Worm (Caenorhabditis elegans): ENCODE measurements around the gene smf-3.
A peak's percentile ranks its signal among the peaks of the same experiment; 100 is the strongest.

smf-3 gene

ce11 chrIV:2597417-2597816 is 21.3 kb upstream of the smf-3 start, which contains the start of gene Y69A2AR.47:
Gene Y69A2AR.47 (plus strand): TSS chrIV:2597717.
- TF ChIP-seq madf-10 (tag; optimal IDR thresholded peaks at IDR 0.05) = no peak
- no peak for TF ChIP-seq ztf-6 (GFP tag; IDR thresholded peaks at IDR 0.05)
- TF ChIP-seq sea-2 (GFP tag; IDR thresholded peaks at IDR 0.05) = no peak
- no peak for TF ChIP-seq tbp1 (GFP tag; optimal IDR thresholded peaks at IDR 0.05)
- no peak for TF ChIP-seq lin-54 (GFP tag; optimal IDR thresholded peaks at IDR 0.05)
- TF ChIP-seq ceh-91 (GFP tag; IDR thresholded peaks at IDR 0.05) = no peak
- TF ChIP-seq egl-18 (GFP tag; IDR thresholded peaks at IDR 0.05) = no peak
- no peak for TF ChIP-seq Y56A3A.18 (GFP tag; IDR thresholded peaks at IDR 0.05)
- no peak for TF ChIP-seq rcor-1 (GFP tag; IDR thresholded peaks at IDR 0.05)

DNA sequence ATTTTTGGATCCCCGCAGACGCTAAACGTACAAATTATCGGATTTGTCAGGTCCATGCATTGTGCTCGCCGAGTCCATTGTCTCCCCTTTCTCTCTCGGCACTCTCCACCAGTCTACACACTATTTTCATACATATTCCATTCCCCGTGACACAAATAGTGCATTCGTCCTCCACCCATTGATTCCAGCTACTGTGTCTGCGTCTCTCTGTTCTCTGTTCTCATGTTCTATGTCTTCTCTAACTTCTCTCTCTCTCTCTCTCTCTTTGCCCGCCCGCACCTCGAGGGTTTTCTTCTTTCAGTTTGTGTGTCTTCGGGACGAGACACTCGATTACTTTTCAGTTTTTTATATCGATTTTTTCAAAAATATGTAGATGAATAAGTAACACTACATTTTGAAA is 19.0 kb upstream of the smf-3 start:
- TF ChIP-seq nhr-179 (tag; optimal IDR thresholded peaks at IDR 0.05) (no peak), zfh-2 (GFP tag; conservative IDR thresholded peaks at IDR 0.05) (peak; percentile 60), attf-3 (GFP tag; conservative IDR thresholded peaks at IDR 0.05) (0 out of 2 replicates have a peak, but pooled peaks have one; percentile 12), efl-1 (GFP tag; optimal IDR thresholded peaks at IDR 0.05) (no peak), madf-10 (tag; optimal IDR thresholded peaks at IDR 0.05) (peak; percentile 19), lin-40 (tag; optimal IDR thresholded peaks at IDR 0.05) (peak; percentile 73), K12H6.12 (tag; optimal IDR thresholded peaks at IDR 0.05) (peak; percentile 32), lir-1 (GFP tag; conservative IDR thresholded peaks at IDR 0.05) (no peak), madf-3 (GFP tag; IDR thresholded peaks at IDR 0.05) (no peak), lin-35 (GFP tag; optimal IDR thresholded peaks at IDR 0.05) (peak in 1 of 3 experiments; percentile 52), nfya-1 (tag; optimal IDR thresholded peaks at IDR 0.05; ENCODE audit: borderline replicate concordance, insufficient read depth) (no peak), let-526 (GFP tag; IDR thresholded peaks at IDR 0.05) (no peak), dox-1 (GFP tag; IDR thresholded peaks at IDR 0.05) (peak; percentile 72), nhr-120 (GFP tag; IDR thresholded peaks at IDR 0.05) (no peak), ztf-6 (GFP tag; IDR thresholded peaks at IDR 0.05) (no peak), snpc-1.3 (tag; optimal IDR thresholded peaks at IDR 0.05; ENCODE audit: insufficient read depth) (no peak), ceh-79 (tag; optimal IDR thresholded peaks at IDR 0.05) (no peak), ztf-18 (tag; optimal IDR thresholded peaks at IDR 0.05) (peak; percentile 15), Y79H2A.3 (GFP tag; conservative IDR thresholded peaks at IDR 0.05) (no peak), hrde-1 (tag; optimal IDR thresholded peaks at IDR 0.05; ENCODE audit: borderline replicate concordance) (no peak), nhr-80 (tag; optimal IDR thresholded peaks at IDR 0.05) (peak; percentile 73), cebp-1 (GFP tag; IDR thresholded peaks at IDR 0.05) (peak; percentile 58; the same call in 1 of the 2 replicates), cebp-1 (tag; optimal IDR thresholded peaks at IDR 0.05) (peak; percentile 75), F37B4.10 (GFP tag; IDR thresholded peaks at IDR 0.05) (no peak), F33H1.4 (GFP tag; IDR thresholded peaks at IDR 0.05) (0 out of 2 replicates have a peak, but pooled peaks have one; percentile 14), sea-2 (GFP tag; IDR thresholded peaks at IDR 0.05) (no peak), ztf-3 (GFP tag; optimal IDR thresholded peaks at IDR 0.05) (no peak), madf-8 (GFP tag; conservative IDR thresholded peaks at IDR 0.05) (no peak), pha-4 (tag; optimal IDR thresholded peaks at IDR 0.05) (peak; percentile 21), snpc-4 (GFP tag; optimal IDR thresholded peaks at IDR 0.05) (no peak), snpc-4 (tag; optimal IDR thresholded peaks at IDR 0.05) (peak in 1 of 4 experiments; percentile 43), ama-1 (optimal IDR thresholded peaks at IDR 0.05) (peak; percentile 78), ama-1 (GFP tag; optimal IDR thresholded peaks at IDR 0.05) (no peak), K11D2.4 (GFP tag; IDR thresholded peaks at IDR 0.05) (peak; percentile 60; the same call in 1 of the 2 replicates), lsl-1 (GFP tag; optimal IDR thresholded peaks at IDR 0.05) (no peak), tlf-1 (GFP tag; optimal IDR thresholded peaks at IDR 0.05) (peak; percentile 47), somi-1 (GFP tag; optimal IDR thresholded peaks at IDR 0.05) (peak; percentile 44), nhr-90 (tag; optimal IDR thresholded peaks at IDR 0.05) (no peak), snpc-1.1 (tag; optimal IDR thresholded peaks at IDR 0.05; ENCODE audit: insufficient read depth) (no peak), mel-28 (tag; optimal IDR thresholded peaks at IDR 0.05; ENCODE audit: borderline replicate concordance) (no peak), ceh-58 (GFP tag; IDR thresholded peaks at IDR 0.05) (no peak)
